Fruit fly (Drosophila melanogaster) whole organism: ENCODE measurements around the gene CG13113.

Source experiments
- CG8478 ChIP-seq: fragments of >200 bp; optimal IDR thresholded peaks from 2 replicates; lab custom pipeline; 2018; ENCODE audit warnings: inconsistent platforms
- Dll ChIP-seq: fragments of >200 bp; optimal IDR thresholded peaks from 2 replicates; lab custom pipeline; 2017
- EcR ChIP-seq, 2 experiments: fragments of >200 bp; optimal IDR thresholded peaks; 2 replicates each; lab custom pipeline; 2017; ENCODE audit warnings: missing biosample characterization in 2 of 2, missing genetic modification characterization in 2 of 2, missing genetic modification reagents in 2 of 2
- pan ChIP-seq: fragments of >200 bp; optimal IDR thresholded peaks from 2 replicates; lab custom pipeline; 2017
- psq ChIP-seq: fragments of >200 bp; optimal IDR thresholded peaks from 2 replicates; lab custom pipeline; 2017
- usp ChIP-seq: fragments of >200 bp; optimal IDR thresholded peaks from 2 replicates; lab custom pipeline; 2017; ENCODE audit warnings: missing biosample characterization, missing genetic modification characterization, mixed read lengths

DNA sequence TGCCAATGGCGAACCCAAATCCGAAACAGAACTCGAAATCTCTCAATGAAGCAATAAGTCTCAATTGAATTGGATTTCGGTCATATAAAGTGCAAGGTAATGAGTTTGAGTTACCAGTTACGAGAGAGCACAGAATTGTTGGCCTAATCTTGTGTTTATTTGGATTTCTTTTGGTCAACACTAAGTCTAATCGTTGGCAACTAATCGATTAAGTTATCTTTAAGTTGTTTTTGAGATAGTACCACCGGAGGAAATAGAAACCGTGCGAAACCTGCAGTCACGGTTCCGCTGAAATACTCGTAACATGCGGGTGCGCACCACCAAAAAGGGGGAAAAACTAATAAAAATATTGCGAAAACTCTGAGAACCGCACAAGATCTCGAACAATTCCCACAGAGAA, 45.2 kb downstream of the CG13113 start, which contains the start of gene CG3841:
- TF ChIP-seq usp (GFP tag; lab: Kevin White, UChicago): no peak
- TF ChIP-seq CG8478 (lab: Kevin White, UChicago): no peak
- TF ChIP-seq EcR (GFP tag; optimal IDR thresholded peaks at IDR 0.05; lab: Kevin White, UChicago): no peak
- no peak for TF ChIP-seq Dll (lab: Kevin White, UChicago)
- no peak for TF ChIP-seq pan (lab: Kevin White, UChicago)
- no peak for TF ChIP-seq psq (lab: Kevin White, UChicago)
